Fruit fly (Drosophila melanogaster) whole organism, embryonic: ENCODE measurements around the gene CG14221.

Source experiments
- Atf6 ChIP-seq: fragments of 200-800 bp; sonication (Bioruptor generic); IDR thresholded peaks from 2 replicates; pipeline ENCODE4 v1.3.6; 2022; ENCODE audit warnings: missing biosample characterization, missing genetic modification characterization
- CG10321 ChIP-seq: fragments of 200-800 bp; sonication (Bioruptor generic); IDR thresholded peaks from 2 replicates; pipeline ENCODE4 v1.3.6; 2022; ENCODE audit warnings: missing biosample characterization, missing genetic modification characterization
- CG11695 ChIP-seq: fragments of 200-800 bp; sonication (Bioruptor generic); IDR thresholded peaks from 3 replicates; pipeline ENCODE4 v1.3.6; 2022; ENCODE audit warnings: missing biosample characterization, missing genetic modification characterization
- CG12299 ChIP-seq: fragments of 200-800 bp; sonication (Bioruptor generic); optimal IDR thresholded peaks from 2 replicates; lab custom pipeline; 2018; ENCODE audit warnings: missing biosample characterization, mild to moderate bottlenecking, missing genetic modification characterization
- CG13424 ChIP-seq: fragments of 200-800 bp; sonication (Bioruptor generic); optimal IDR thresholded peaks from 2 replicates; lab custom pipeline; 2019; ENCODE audit warnings: missing biosample characterization, mild to moderate bottlenecking, missing genetic modification characterization, moderate library complexity
- CG13624 ChIP-seq: fragments of 200-800 bp; sonication (Bioruptor generic); optimal IDR thresholded peaks from 2 replicates; lab custom pipeline; 2016; ENCODE audit warnings: missing biosample characterization, missing genetic modification characterization
- CG14965 ChIP-seq: fragments of 200-800 bp; sonication (Bioruptor generic); optimal IDR thresholded peaks from 2 replicates; lab custom pipeline; 2016; ENCODE audit warnings: missing biosample characterization, missing genetic modification characterization, borderline replicate concordance
- CG17186 ChIP-seq: fragments of 200-800 bp; sonication (Bioruptor generic); optimal IDR thresholded peaks from 3 replicates; lab custom pipeline; 2017; ENCODE audit warnings: missing biosample characterization, missing genetic modification reagents, missing genetic modification characterization
- CG17328 ChIP-seq: fragments of 200-800 bp; sonication (Bioruptor generic); IDR thresholded peaks from 2 replicates; pipeline ENCODE4 v1.3.6; 2022; ENCODE audit warnings: missing biosample characterization, missing genetic modification characterization
- CG17612 ChIP-seq: fragments of 200-800 bp; sonication (Bioruptor generic); IDR thresholded peaks from 2 replicates; pipeline ENCODE4 v1.3.6; 2022; ENCODE audit warnings: missing biosample characterization, missing genetic modification characterization
- CG1832 ChIP-seq: fragments of 200-800 bp; sonication (Bioruptor generic); optimal IDR thresholded peaks from 2 replicates; lab custom pipeline; 2017; ENCODE audit warnings: missing biosample characterization, mild to moderate bottlenecking, missing genetic modification characterization, inconsistent platforms
- CG2712 ChIP-seq: fragments of 200-800 bp; optimal IDR thresholded peaks from 3 replicates; lab custom pipeline; 2019; ENCODE audit warnings: missing biosample characterization, mild to moderate bottlenecking, missing genetic modification characterization, moderate library complexity
- CG31224 ChIP-seq: fragments of 200-800 bp; sonication (Bioruptor generic); IDR thresholded peaks from 2 replicates; pipeline ENCODE4 v1.3.6; 2022; ENCODE audit warnings: missing biosample characterization, missing genetic modification characterization
- CG4282 ChIP-seq: fragments of 200-800 bp; sonication (Bioruptor generic); optimal IDR thresholded peaks from 2 replicates; lab custom pipeline; 2016; ENCODE audit warnings: missing biosample characterization, missing genetic modification characterization
- CG4424 ChIP-seq: fragments of 200-800 bp; sonication (Bioruptor generic); optimal IDR thresholded peaks from 3 replicates; lab custom pipeline; 2016; ENCODE audit warnings: missing biosample characterization, missing genetic modification characterization
- CG4730 ChIP-seq: fragments of 200-800 bp; sonication (Bioruptor generic); IDR thresholded peaks from 2 replicates; pipeline ENCODE4 v1.3.6; 2022; ENCODE audit warnings: missing biosample characterization, missing genetic modification characterization
- CG6254 ChIP-seq: fragments of 200-800 bp; sonication (Bioruptor generic); optimal IDR thresholded peaks from 3 replicates; lab custom pipeline; 2017; ENCODE audit warnings: mild to moderate bottlenecking, missing biosample characterization, missing genetic modification reagents, missing genetic modification characterization
- CG7271 ChIP-seq: fragments of 200-800 bp; sonication (Bioruptor generic); optimal IDR thresholded peaks from 2 replicates; lab custom pipeline; 2018; ENCODE audit warnings: missing biosample characterization, mild to moderate bottlenecking, missing genetic modification characterization, moderate library complexity
- CG8089 ChIP-seq: fragments of 200-800 bp; sonication (Bioruptor generic); optimal IDR thresholded peaks from 3 replicates; lab custom pipeline; 2016; ENCODE audit warnings: missing biosample characterization, missing genetic modification characterization
- CG8359 ChIP-seq: fragments of 200-800 bp; sonication (Bioruptor generic); optimal IDR thresholded peaks from 2 replicates; lab custom pipeline; 2017; ENCODE audit warnings: missing biosample characterization, mild to moderate bottlenecking, missing genetic modification characterization, borderline replicate concordance
- CG9797 ChIP-seq: fragments of 200-800 bp; sonication (Bioruptor generic); optimal IDR thresholded peaks from 3 replicates; lab custom pipeline; 2018; ENCODE audit warnings: missing biosample characterization, mild to moderate bottlenecking, missing genetic modification characterization
- Camta ChIP-seq: fragments of 200-800 bp; sonication (Bioruptor generic); optimal IDR thresholded peaks from 2 replicates; lab custom pipeline; 2016; ENCODE audit warnings: missing biosample characterization, missing genetic modification characterization
- CrebB ChIP-seq: fragments of 200-800 bp; sonication (Bioruptor generic); optimal IDR thresholded peaks from 3 replicates; lab custom pipeline; 2018; ENCODE audit warnings: missing biosample characterization, mild to moderate bottlenecking, missing genetic modification characterization
- Dad ChIP-seq: fragments of 200-800 bp; sonication (Bioruptor generic); optimal IDR thresholded peaks from 3 replicates; lab custom pipeline; 2016; ENCODE audit warnings: missing biosample characterization, missing genetic modification characterization
- Dip2 ChIP-seq: fragments of 200-800 bp; sonication (Bioruptor generic); IDR thresholded peaks from 2 replicates; pipeline ENCODE4 v1.3.6; 2022; ENCODE audit warnings: missing biosample characterization, missing genetic modification characterization
- ERR ChIP-seq: fragments of 200-800 bp; sonication (Bioruptor generic); optimal IDR thresholded peaks from 2 replicates; lab custom pipeline; 2016; ENCODE audit warnings: missing biosample characterization, missing genetic modification characterization
- HLH54F ChIP-seq: fragments of 200-800 bp; sonication (Bioruptor generic); optimal IDR thresholded peaks from 3 replicates; lab custom pipeline; 2016; ENCODE audit warnings: missing biosample characterization, missing genetic modification characterization
- HmgZ ChIP-seq: fragments of 200-800 bp; sonication (Bioruptor generic); optimal IDR thresholded peaks from 2 replicates; lab custom pipeline; 2018; ENCODE audit warnings: missing biosample characterization, mild to moderate bottlenecking, missing genetic modification characterization
- Hr78 ChIP-seq, 2 experiments: fragments of 200-800 bp in 1 of 2; fragments of >200 bp in 1 of 2; sonication (Bioruptor generic) in 1 of 2; optimal IDR thresholded peaks; 2 replicates each; lab custom pipeline; 2017 to 2019; ENCODE audit warnings: missing biosample characterization in 2 of 2, missing genetic modification characterization in 2 of 2, mild to moderate bottlenecking in 1 of 2, moderate library complexity in 1 of 2
- Lpt ChIP-seq: fragments of >200 bp; optimal IDR thresholded peaks from 2 replicates; lab custom pipeline; 2018; ENCODE audit warnings: missing biosample characterization, missing genetic modification characterization
- Max ChIP-seq: fragments of 200-800 bp; sonication (Bioruptor generic); optimal IDR thresholded peaks from 2 replicates; lab custom pipeline; 2016; ENCODE audit warnings: missing biosample characterization, mild to moderate bottlenecking, missing genetic modification characterization
- NK7.1 ChIP-seq: fragments of 200-800 bp; sonication (Bioruptor generic); optimal IDR thresholded peaks from 3 replicates; lab custom pipeline; 2016; ENCODE audit warnings: missing biosample characterization, missing genetic modification characterization
- Nf-YC ChIP-seq: fragments of 200-800 bp; optimal IDR thresholded peaks from 3 replicates; lab custom pipeline; 2019; ENCODE audit warnings: missing biosample characterization, mild to moderate bottlenecking, missing genetic modification characterization, moderate library complexity
- PHDP ChIP-seq: fragments of 200-800 bp; sonication (Bioruptor generic); optimal IDR thresholded peaks from 3 replicates; lab custom pipeline; 2018; ENCODE audit warnings: missing biosample characterization, mild to moderate bottlenecking, missing genetic modification characterization, moderate library complexity
- Poxn ChIP-seq: fragments of 200-800 bp; sonication (Bioruptor generic); IDR thresholded peaks from 2 replicates; pipeline ENCODE4 v1.3.6; 2022; ENCODE audit warnings: missing biosample characterization, missing genetic modification characterization
- Rx ChIP-seq: fragments of 200-800 bp; sonication (Bioruptor generic); IDR thresholded peaks from 2 replicates; pipeline ENCODE4 v1.3.6; 2022; ENCODE audit warnings: missing biosample characterization, missing genetic modification characterization
- Sry-δ ChIP-seq: fragments of 200-800 bp; sonication (Bioruptor generic); optimal IDR thresholded peaks from 2 replicates; lab custom pipeline; 2016; ENCODE audit warnings: missing biosample characterization, missing genetic modification characterization
- Stat92E ChIP-seq, 3 experiments: fragments of >200 bp in 2 of 3; fragments of 200-800 bp in 1 of 3; sonication (Bioruptor generic) in 1 of 3; optimal IDR thresholded peaks; 2 replicates each; lab custom pipeline; 2017 to 2019; ENCODE audit warnings: missing biosample characterization in 3 of 3, missing genetic modification characterization in 3 of 3, mild to moderate bottlenecking in 1 of 3, moderate library complexity in 1 of 3
- Trl ChIP-seq, 3 experiments: fragments of >200 bp in 2 of 3; fragments of 200-800 bp in 1 of 3; sonication (Bioruptor generic) in 1 of 3; optimal IDR thresholded peaks; 2 replicates in 1 of 3; 3 replicates in 2 of 3; lab custom pipeline; 2016 to 2017; ENCODE audit warnings: missing biosample characterization in 1 of 3, missing genetic modification characterization in 1 of 3
- az2 ChIP-seq: fragments of 200-800 bp; sonication (Bioruptor generic); optimal IDR thresholded peaks from 3 replicates; lab custom pipeline; 2016; ENCODE audit warnings: missing biosample characterization, missing genetic modification characterization
- croc ChIP-seq: fragments of 200-800 bp; sonication (Bioruptor generic); conservative IDR thresholded peaks from 3 replicates; pipeline ENCODE4 v1.3.6; 2022; ENCODE audit warnings: missing biosample characterization, missing genetic modification characterization
- dimm ChIP-seq: fragments of 200-800 bp; sonication (Bioruptor generic); IDR thresholded peaks from 2 replicates; pipeline ENCODE4 v1.3.6; 2022; ENCODE audit warnings: missing biosample characterization, missing genetic modification characterization
- esg ChIP-seq: fragments of 200-800 bp; sonication (Bioruptor generic); conservative IDR thresholded peaks from 2 replicates; pipeline ENCODE4 v1.3.6; 2022; ENCODE audit warnings: missing biosample characterization, missing genetic modification characterization
- lilli ChIP-seq: fragments of 200-800 bp; sonication (Bioruptor generic); optimal IDR thresholded peaks from 3 replicates; lab custom pipeline; 2016; ENCODE audit warnings: missing biosample characterization, missing genetic modification characterization
- lov ChIP-seq, 2 experiments: fragments of 200-800 bp in 1 of 2; fragments of >200 bp in 1 of 2; sonication (Bioruptor generic) in 1 of 2; IDR thresholded peaks in 1 of 2; optimal IDR thresholded peaks in 1 of 2; 2 replicates in 1 of 2; 3 replicates in 1 of 2; pipeline versions ENCODE4 v1.3.6 to Lab custom; 2017 to 2022; ENCODE audit warnings: missing biosample characterization in 1 of 2, missing genetic modification characterization in 1 of 2
- mam ChIP-seq: fragments of 200-800 bp; sonication (Bioruptor generic); optimal IDR thresholded peaks from 3 replicates; lab custom pipeline; 2016; ENCODE audit warnings: missing biosample characterization, missing genetic modification characterization
- prd ChIP-seq, 3 experiments: fragments of >200 bp in 2 of 3; fragments of 200-800 bp in 1 of 3; sonication (Bioruptor generic) in 1 of 3; optimal IDR thresholded peaks in 2 of 3; IDR thresholded peaks in 1 of 3; 2 replicates in 2 of 3; 3 replicates in 1 of 3; pipeline versions ENCODE4 v1.3.6 to Lab custom; 2017 to 2022; ENCODE audit warnings: missing biosample characterization in 1 of 3, missing genetic modification characterization in 1 of 3
- sob ChIP-seq: fragments of 200-800 bp; sonication (Bioruptor generic); IDR thresholded peaks from 2 replicates; pipeline ENCODE4 v1.3.6; 2022; ENCODE audit warnings: missing biosample characterization, missing genetic modification characterization
- stwl ChIP-seq: fragments of 200-800 bp; sonication (Bioruptor generic); optimal IDR thresholded peaks from 3 replicates; lab custom pipeline; 2018; ENCODE audit warnings: missing biosample characterization, mild to moderate bottlenecking, missing genetic modification characterization, moderate library complexity
- z ChIP-seq: fragments of 200-800 bp; sonication (Bioruptor generic); IDR thresholded peaks from 3 replicates; pipeline ENCODE4 v1.3.6; 2022; ENCODE audit warnings: missing biosample characterization, missing genetic modification characterization

CG14221 gene

DNA sequence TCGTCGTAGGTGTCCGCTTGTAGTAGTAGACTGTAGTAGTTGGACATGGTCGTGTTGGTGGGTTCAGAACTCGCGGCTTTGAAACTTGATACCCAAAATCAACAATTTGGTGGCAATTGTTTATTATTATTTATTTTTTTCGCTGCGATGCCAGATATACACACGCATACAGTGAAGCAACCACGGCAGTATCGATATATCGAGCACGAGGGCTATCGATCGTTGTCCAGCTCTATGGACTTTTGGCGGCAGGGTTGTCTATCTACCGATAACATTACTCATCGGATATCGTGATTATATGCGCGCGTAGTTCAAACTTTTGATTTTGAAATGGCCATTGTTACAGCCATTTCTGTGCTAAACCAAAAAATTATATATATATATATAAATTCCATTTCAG, 19.4 kb downstream of the CG14221 start, which contains the start of gene CG14220 (continued):
- TF ChIP-seq CG13424 (no peak), Rx (no peak), CG8089 (GFP tag; lab: Kevin White, UChicago) (no peak), croc (GFP tag; lab: Robert Waterston, UW) (no peak), lov (optimal IDR thresholded peaks at IDR 0.05; lab: Kevin White, UChicago) (no peak), lov (GFP tag; IDR thresholded peaks at IDR 0.05; lab: Robert Waterston, UW) (no peak), CG17612 (GFP tag; lab: Robert Waterston, UW) (no peak), CG10321 (no peak), Poxn (GFP tag; lab: Robert Waterston, UW) (no peak), Max (GFP tag; lab: Kevin White, UChicago) (no peak), Trl (optimal IDR thresholded peaks at IDR 0.05; lab: Kevin White, UChicago) (no peak), Trl (GFP tag; optimal IDR thresholded peaks at IDR 0.05; lab: Kevin White, UChicago) (no peak), Atf6 (GFP tag; lab: Robert Waterston, UW) (no peak), CG17186 (peak; percentile 43), stwl (tag; lab: Kevin White, UChicago) (peak; percentile 83), az2 (GFP tag; lab: Kevin White, UChicago) (no peak), CG11695 (GFP tag; lab: Robert Waterston, UW) (no peak), Lpt (no peak), CG6254 (GFP tag; lab: Kevin White, UChicago) (no peak), sob (GFP tag; lab: Robert Waterston, UW) (0 out of 2 replicates have a peak, but pooled peaks have one; percentile 5), lilli (GFP tag; lab: Kevin White, UChicago) (peak; percentile 17), CrebB (tag; lab: Kevin White, UChicago) (no peak), Sry-δ (GFP tag; lab: Kevin White, UChicago) (peak; percentile 93), PHDP (tag; lab: Kevin White, UChicago) (peak; percentile 12), Stat92E (GFP tag; optimal IDR thresholded peaks at IDR 0.05; lab: Kevin White, UChicago) (peak in 1 of 3 experiments; percentile 46), ERR (no peak), prd (optimal IDR thresholded peaks at IDR 0.05; lab: Kevin White, UChicago) (no peak), prd (GFP tag; IDR thresholded peaks at IDR 0.05; lab: Robert Waterston, UW) (no peak), CG14965 (no peak), Dip2 (GFP tag; lab: Robert Waterston, UW) (no peak), Hr78 (GFP tag; optimal IDR thresholded peaks at IDR 0.05; lab: Kevin White, UChicago) (no peak), CG17328 (GFP tag; lab: Robert Waterston, UW) (no peak), CG4424 (GFP tag; lab: Kevin White, UChicago) (no peak), HLH54F (GFP tag; lab: Kevin White, UChicago) (no peak), CG31224 (GFP tag; lab: Robert Waterston, UW) (no peak), CG1832 (no peak), CG8359 (GFP tag; lab: Kevin White, UChicago) (no peak), CG7271 (no peak), esg (GFP tag; lab: Robert Waterston, UW) (no peak), Camta (no peak), CG4282 (GFP tag; lab: Kevin White, UChicago) (no peak), Dad (GFP tag; lab: Kevin White, UChicago) (no peak), Nf-YC (tag; lab: Kevin White, UChicago) (peak; percentile 16), HmgZ (peak; percentile 66), dimm (GFP tag; lab: Robert Waterston, UW) (no peak), CG2712 (tag; lab: Kevin White, UChicago) (peak; percentile 41), CG4730 (GFP tag; lab: Robert Waterston, UW) (no peak), CG12299 (tag; lab: Kevin White, UChicago) (no peak), mam (GFP tag; lab: Kevin White, UChicago) (no peak), CG9797 (GFP tag; lab: Kevin White, UChicago) (peak; percentile 39), NK7.1 (GFP tag; lab: Kevin White, UChicago) (no peak), CG13624 (peak; percentile 7), z (GFP tag; lab: Robert Waterston, UW) (no peak)
